Worm (Caenorhabditis elegans) whole organism, L4 larva: Measurements from ENCODE around the gene F28H7.2.

ENCODE experiments used
- D1046.2 ChIP-seq: fragments of 200-800 bp; sonication (Bioruptor generic); IDR thresholded peaks from 2 replicates; pipeline ENCODE4 v1.3.6; 2022; ENCODE audit warnings: missing genetic modification characterization, missing compliant biosample characterization
- F10B5.3 ChIP-seq: sonication (generic microtip); optimal IDR thresholded peaks from 2 replicates; lab custom pipeline; 2016; ENCODE audit warnings: mild to moderate bottlenecking, missing genetic modification characterization, missing compliant biosample characterization
- F26F4.8 ChIP-seq: fragments of 200-800 bp; sonication (Bioruptor generic); conservative IDR thresholded peaks from 2 replicates; pipeline ENCODE4 v1.3.6; 2022; ENCODE audit warnings: missing genetic modification characterization, missing compliant biosample characterization
- F44E2.7 ChIP-seq: fragments of 200-800 bp; sonication (Bioruptor generic); IDR thresholded peaks from 2 replicates; pipeline ENCODE4 v2.1.2; 2022; ENCODE audit warnings: missing genetic modification characterization, missing compliant biosample characterization
- T20F7.1 ChIP-seq: fragments of 200-800 bp; sonication (Bioruptor generic); optimal IDR thresholded peaks from 2 replicates; lab custom pipeline; 2018; ENCODE audit warnings: mild to moderate bottlenecking, missing genetic modification characterization, missing compliant biosample characterization
- T26A8.4 ChIP-seq: fragments of 200-800 bp; sonication (Bioruptor generic); IDR thresholded peaks from 2 replicates; pipeline ENCODE4 v1.3.6; 2022; ENCODE audit warnings: missing genetic modification characterization, missing compliant biosample characterization
- Y48G9A.11 ChIP-seq: fragments of 200-800 bp; sonication (Bioruptor generic); IDR thresholded peaks from 2 replicates; pipeline ENCODE4 v1.3.6; 2022; ENCODE audit warnings: missing genetic modification reagents, missing genetic modification characterization, missing compliant biosample characterization
- aha-1 ChIP-seq: fragments of 150-350 bp; peaks from one replicate; lab custom pipeline; 2014; ENCODE audit warnings: missing biosample characterization, missing genetic modification characterization
- ama-1 ChIP-seq: fragments of 150-350 bp; optimal IDR thresholded peaks from 2 replicates; lab custom pipeline; 2014; ENCODE audit warnings: inconsistent platforms, mixed read lengths
- attf-4 ChIP-seq: sonication (generic microtip); optimal IDR thresholded peaks from 3 replicates; lab custom pipeline; 2017; ENCODE audit warnings: missing biosample characterization, missing genetic modification characterization
- ceh-32 ChIP-seq: sonication (generic microtip); optimal IDR thresholded peaks from 2 replicates; lab custom pipeline; 2016; ENCODE audit warnings: mild to moderate bottlenecking, missing genetic modification characterization, missing compliant biosample characterization; ENCODE audit not compliant: poor library complexity
- ceh-44 ChIP-seq: fragments of 200-800 bp; sonication (Bioruptor generic); IDR thresholded peaks from 2 replicates; pipeline ENCODE4 v1.3.6; 2022; ENCODE audit warnings: missing genetic modification reagents, missing genetic modification characterization, missing compliant biosample characterization
- ctbp-1 ChIP-seq: fragments of 200-800 bp; sonication (Bioruptor generic); IDR thresholded peaks from 2 replicates; pipeline ENCODE4 v1.3.6; 2022; ENCODE audit warnings: missing genetic modification reagents, missing genetic modification characterization, missing compliant biosample characterization
- daf-8 ChIP-seq: fragments of 200-800 bp; sonication (Bioruptor generic); IDR thresholded peaks from 2 replicates; pipeline ENCODE4 v1.3.6; 2022; ENCODE audit warnings: missing genetic modification characterization, missing compliant biosample characterization
- dmd-9 ChIP-seq: fragments of 200-800 bp; sonication (Bioruptor generic); IDR thresholded peaks from 2 replicates; pipeline ENCODE4 v1.3.6; 2022; ENCODE audit warnings: missing genetic modification reagents, missing genetic modification characterization, missing compliant biosample characterization
- duxl-1 ChIP-seq: sonication (generic microtip); optimal IDR thresholded peaks from 2 replicates; lab custom pipeline; 2016; ENCODE audit warnings: mild to moderate bottlenecking, missing genetic modification characterization, moderate library complexity, missing compliant biosample characterization; ENCODE audit not compliant: poor library complexity
- dve-1 ChIP-seq: sonication (generic microtip); optimal IDR thresholded peaks from 2 replicates; lab custom pipeline; 2017; ENCODE audit warnings: antibody characterized with exemption, mild to moderate bottlenecking, missing genetic modification characterization, missing compliant biosample characterization; ENCODE audit not compliant: insufficient read depth
- fos-1 ChIP-seq: fragments of 150-350 bp; optimal IDR thresholded peaks from 2 replicates; lab custom pipeline; 2014; ENCODE audit warnings: missing biosample characterization, missing genetic modification characterization
- lin-15B ChIP-seq: fragments of 150-350 bp; sonication (generic microtip); optimal IDR thresholded peaks from 3 replicates; lab custom pipeline; 2014; ENCODE audit warnings: missing biosample characterization, missing genetic modification characterization
- lin-29 ChIP-seq: fragments of 200-800 bp; sonication (Bioruptor generic); IDR thresholded peaks from 2 replicates; pipeline ENCODE4 v1.3.6; 2022; ENCODE audit warnings: missing genetic modification reagents, missing genetic modification characterization, missing compliant biosample characterization
- lir-3 ChIP-seq: sonication (generic microtip); optimal IDR thresholded peaks from 2 replicates; lab custom pipeline; 2016; ENCODE audit warnings: mild to moderate bottlenecking, missing genetic modification characterization, missing compliant biosample characterization
- madf-9 ChIP-seq: fragments of 200-800 bp; sonication (Bioruptor generic); conservative IDR thresholded peaks from 2 replicates; pipeline ENCODE4 v1.3.6; 2022; ENCODE audit warnings: missing genetic modification reagents, missing genetic modification characterization, missing compliant biosample characterization
- mdt-29 ChIP-seq: fragments of 200-800 bp; sonication (Bioruptor generic); IDR thresholded peaks from 2 replicates; pipeline ENCODE4 v1.3.6; 2022; ENCODE audit warnings: missing genetic modification reagents, missing genetic modification characterization, missing compliant biosample characterization
- mep-1 ChIP-seq: fragments of 150-350 bp; sonication (generic microtip); optimal IDR thresholded peaks from 3 replicates; lab custom pipeline; 2014; ENCODE audit warnings: missing biosample characterization, missing genetic modification characterization
- mxl-2 ChIP-seq: fragments of 200-800 bp; sonication (Bioruptor generic); conservative IDR thresholded peaks from 2 replicates; pipeline ENCODE4 v1.3.6; 2022; ENCODE audit warnings: missing genetic modification reagents, missing genetic modification characterization, missing compliant biosample characterization
- mxl-3 ChIP-seq: fragments of 200-800 bp; sonication (Bioruptor generic); optimal IDR thresholded peaks from 2 replicates; lab custom pipeline; 2018; ENCODE audit warnings: mild to moderate bottlenecking, missing genetic modification characterization, missing compliant biosample characterization
- nhr-237 ChIP-seq: sonication (generic microtip); optimal IDR thresholded peaks from 2 replicates; lab custom pipeline; 2017; ENCODE audit warnings: missing biosample characterization, missing genetic modification characterization
- nhr-25 ChIP-seq: sonication (generic microtip); optimal IDR thresholded peaks from 2 replicates; lab custom pipeline; 2017; ENCODE audit warnings: missing genetic modification characterization, mild to moderate bottlenecking, missing compliant biosample characterization, antibody characterized with exemption, moderate library complexity, borderline replicate concordance; ENCODE audit not compliant: insufficient read depth
- nhr-28 ChIP-seq: fragments of 150-350 bp; optimal IDR thresholded peaks from 2 replicates; lab custom pipeline; 2014; ENCODE audit warnings: missing biosample characterization, missing genetic modification characterization
- nhr-42 ChIP-seq: fragments of 200-800 bp; sonication (Bioruptor generic); IDR thresholded peaks from 2 replicates; pipeline ENCODE4 v1.3.6; 2022; ENCODE audit warnings: missing genetic modification characterization, missing compliant biosample characterization
- nhr-48 ChIP-seq: sonication (generic microtip); optimal IDR thresholded peaks from 2 replicates; lab custom pipeline; 2016; ENCODE audit warnings: mild to moderate bottlenecking, missing genetic modification characterization, missing compliant biosample characterization
- nhr-76 ChIP-seq: fragments of 150-350 bp; optimal IDR thresholded peaks from 2 replicates; lab custom pipeline; 2014; ENCODE audit warnings: missing biosample characterization, missing genetic modification characterization
- php-3 ChIP-seq: fragments of 200-800 bp; sonication (Bioruptor generic); IDR thresholded peaks from 2 replicates; pipeline ENCODE4 v1.3.6; 2022; ENCODE audit warnings: missing genetic modification reagents, missing genetic modification characterization, missing compliant biosample characterization
- rbr-2 ChIP-seq: sonication (generic microtip); optimal IDR thresholded peaks from 2 replicates; lab custom pipeline; 2016; ENCODE audit warnings: missing genotype, missing genetic modification characterization, missing compliant biosample characterization
- sdz-12 ChIP-seq: fragments of 200-800 bp; sonication (Bioruptor generic); optimal IDR thresholded peaks from 2 replicates; lab custom pipeline; 2018; ENCODE audit warnings: mild to moderate bottlenecking, missing genetic modification characterization, missing compliant biosample characterization
- snpc-1.2 ChIP-seq: fragments of 200-800 bp; sonication (Bioruptor generic); IDR thresholded peaks from 2 replicates; pipeline ENCODE4 v1.3.6; 2022; ENCODE audit warnings: missing genetic modification reagents, missing genetic modification characterization, missing compliant biosample characterization
- unc-62 ChIP-seq, 3 experiments: fragments of 150-350 bp in 1 of 3; sonication (generic microtip); optimal IDR thresholded peaks in 2 of 3; peaks in 1 of 3; 1 replicate in 1 of 3; 2 replicates in 2 of 3; lab custom pipeline; 2014 to 2017; ENCODE audit warnings: missing biosample characterization in 3 of 3, missing genetic modification characterization in 3 of 3, missing genetic modification reagents in 3 of 3, missing genotype in 1 of 3
- zag-1 ChIP-seq: fragments of 150-350 bp; optimal IDR thresholded peaks from 2 replicates; lab custom pipeline; 2014; ENCODE audit warnings: missing biosample characterization, missing genetic modification characterization
- zfp-2 ChIP-seq: sonication (generic microtip); optimal IDR thresholded peaks from 2 replicates; lab custom pipeline; 2016; ENCODE audit warnings: mild to moderate bottlenecking, missing genetic modification characterization, missing compliant biosample characterization
- zip-11 ChIP-seq: fragments of 200-800 bp; sonication (Bioruptor generic); IDR thresholded peaks from 2 replicates; pipeline ENCODE4 v1.3.6; 2022; ENCODE audit warnings: missing genetic modification characterization, missing compliant biosample characterization

The F28H7.2 gene

ce11 chrV:10736756-10737155 is 10.9 kb upstream of the F28H7.2 start, which contains the start of the genes mre-11 and wdr-5.3 (continued):
- peak; percentile 52 for TF ChIP-seq aha-1 (tag; lab: Kevin White, UChicago)
- TF ChIP-seq nhr-25: no peak
- TF ChIP-seq daf-8: no peak
- TF ChIP-seq dmd-9 (GFP tag; lab: Robert Waterston, UW): 0 out of 2 replicates have a peak, but pooled peaks have one; percentile 26
- peak; percentile 7 for TF ChIP-seq rbr-2 (tag; lab: Kevin White, UChicago)
- no peak for TF ChIP-seq Y48G9A.11
- TF ChIP-seq fos-1 (tag; lab: Kevin White, UChicago): no peak
- TF ChIP-seq mxl-3: peak; percentile 4
- TF ChIP-seq snpc-1.2 (GFP tag; lab: Robert Waterston, UW): no peak
- no peak for TF ChIP-seq ctbp-1 (GFP tag; lab: Robert Waterston, UW)
- TF ChIP-seq zip-11 (GFP tag; lab: Robert Waterston, UW): no peak
- TF ChIP-seq lin-15B: no peak
- no peak for TF ChIP-seq T26A8.4 (GFP tag; lab: Robert Waterston, UW)
- TF ChIP-seq attf-4: no peak
- no peak for TF ChIP-seq madf-9 (GFP tag; lab: Robert Waterston, UW)
- no peak for TF ChIP-seq ceh-44 (GFP tag; lab: Robert Waterston, UW)
- TF ChIP-seq lir-3 (tag; lab: Kevin White, UChicago): no peak
- no peak for TF ChIP-seq nhr-76 (tag; lab: Kevin White, UChicago)
- TF ChIP-seq dve-1 (tag; lab: Kevin White, UChicago): no peak
- TF ChIP-seq F10B5.3 (tag; lab: Kevin White, UChicago): no peak
- no peak for TF ChIP-seq F44E2.7 (GFP tag; lab: Robert Waterston, UW)
- TF ChIP-seq F26F4.8 (GFP tag; lab: Robert Waterston, UW): no peak
- TF ChIP-seq lin-29: no peak
- TF ChIP-seq D1046.2: no peak
- no peak for TF ChIP-seq mxl-2

ce11 chrV:10741357-10741756 is 6.3 kb upstream of the F28H7.2 start, which contains the start of gene ZC302.3:
Gene ZC302.3 (minus strand): TSS chrV:10741457.
- no peak for TF ChIP-seq T20F7.1 (GFP tag; lab: Kevin White, UChicago)
- no peak for TF ChIP-seq zag-1 (tag; lab: Kevin White, UChicago)
- TF ChIP-seq zip-11 (GFP tag; lab: Robert Waterston, UW): no peak

- no peak for TF ChIP-seq mdt-29 (GFP tag; lab: Robert Waterston, UW)
- no peak for TF ChIP-seq aha-1 (tag; lab: Kevin White, UChicago)
- no peak for TF ChIP-seq ama-1 (lab: Kevin White, UChicago)
- no peak for TF ChIP-seq mxl-3
- no peak for TF ChIP-seq sdz-12 (GFP tag; lab: Kevin White, UChicago)
- no peak for TF ChIP-seq D1046.2
- TF ChIP-seq nhr-25: no peak
- no peak for TF ChIP-seq duxl-1
- no peak for TF ChIP-seq ceh-32 (tag; lab: Kevin White, UChicago)
- no peak for TF ChIP-seq nhr-28 (tag; lab: Kevin White, UChicago)
- no peak for TF ChIP-seq mep-1 (tag; lab: Kevin White, UChicago)
- TF ChIP-seq nhr-42 (GFP tag; lab: Robert Waterston, UW): no peak
- no peak for TF ChIP-seq nhr-48 (tag; lab: Kevin White, UChicago)
- no peak for TF ChIP-seq unc-62 (GFP tag; optimal IDR thresholded peaks at IDR 0.05 in 1 of 2; lab: Kevin White, UChicago)
- no peak for TF ChIP-seq unc-62 (tag; optimal IDR thresholded peaks at IDR 0.05; lab: Kevin White, UChicago)
- no peak for TF ChIP-seq zfp-2 (tag; lab: Kevin White, UChicago)
- no peak for TF ChIP-seq nhr-237 (tag; lab: Kevin White, UChicago)
- TF ChIP-seq php-3 (GFP tag; lab: Robert Waterston, UW): no peak
Observed at ce11 chrV:10743649-10744048, 4.1 kb upstream of the F28H7.2 start, which contains the start of gene srj-22. Gene srj-22 (minus strand): TSS chrV:10743749.
